Worm (Caenorhabditis elegans): ENCODE results near the gene ddp-1.

- no peak for TF ChIP-seq che-1 (tag; optimal IDR thresholded peaks at IDR 0.05)
- TF ChIP-seq ref-2 (tag; optimal IDR thresholded peaks at IDR 0.05) = no peak
- TF ChIP-seq pha-4 (tag; optimal IDR thresholded peaks at IDR 0.05) = no peak
These were observed 18.4 kb downstream of the ddp-1 start, which contains the start of gene smi-1 for ce11 chrIII:1878065-1878464.
